Fruit fly (Drosophila melanogaster) whole organism, embryonic: Measurements from ENCODE around the gene RpL37A.

Experiments
- Abd-B ChIP-seq: fragments of 200-800 bp; sonication (Bioruptor generic); optimal IDR thresholded peaks from 2 replicates; lab custom pipeline; 2018; ENCODE audit warnings: missing biosample characterization, mild to moderate bottlenecking, missing genetic modification characterization, moderate library complexity
- Ada2b ChIP-seq: fragments of 200-800 bp; sonication (Bioruptor generic); IDR thresholded peaks from 2 replicates; pipeline ENCODE4 v1.3.6; 2022; ENCODE audit warnings: missing biosample characterization, missing genetic modification characterization
- BEAF-32 ChIP-seq: fragments of 200-800 bp; sonication (Bioruptor generic); optimal IDR thresholded peaks from 3 replicates; lab custom pipeline; 2017; ENCODE audit warnings: missing biosample characterization, missing genetic modification characterization, mild to moderate bottlenecking, moderate library complexity, missing genetic modification reagents
- Bdp1 ChIP-seq: fragments of 200-800 bp; sonication (Bioruptor generic); optimal IDR thresholded peaks from 3 replicates; lab custom pipeline; 2016; ENCODE audit warnings: missing biosample characterization, missing genetic modification characterization
- CG10321 ChIP-seq: fragments of 200-800 bp; sonication (Bioruptor generic); IDR thresholded peaks from 2 replicates; pipeline ENCODE4 v1.3.6; 2022; ENCODE audit warnings: missing biosample characterization, missing genetic modification characterization
- CG10462 ChIP-seq: fragments of 200-800 bp; sonication (Bioruptor generic); optimal IDR thresholded peaks from 2 replicates; lab custom pipeline; 2016; ENCODE audit warnings: missing biosample characterization, missing genetic modification characterization
- CG11456 ChIP-seq: fragments of 200-800 bp; sonication (Bioruptor generic); IDR thresholded peaks from 3 replicates; pipeline ENCODE4 v1.3.6; 2022; ENCODE audit warnings: missing biosample characterization, missing genetic modification characterization
- CG11696 ChIP-seq: fragments of 200-800 bp; sonication (Bioruptor generic); IDR thresholded peaks from 2 replicates; pipeline ENCODE4 v1.3.6; 2022; ENCODE audit warnings: missing biosample characterization, missing genetic modification characterization
- CG12155 ChIP-seq: fragments of 200-800 bp; sonication (Bioruptor generic); optimal IDR thresholded peaks from 3 replicates; lab custom pipeline; 2016; ENCODE audit warnings: missing biosample characterization, missing genetic modification characterization
- CG12769 ChIP-seq: fragments of 200-800 bp; sonication (Bioruptor generic); optimal IDR thresholded peaks from 2 replicates; lab custom pipeline; 2019; ENCODE audit warnings: missing biosample characterization, mild to moderate bottlenecking, missing genetic modification characterization, moderate library complexity
- CG13894 ChIP-seq: fragments of 200-800 bp; sonication (Bioruptor generic); optimal IDR thresholded peaks from 3 replicates; lab custom pipeline; 2018; ENCODE audit warnings: missing biosample characterization, mild to moderate bottlenecking, missing genetic modification characterization, moderate library complexity
- CG15269 ChIP-seq: fragments of 200-800 bp; sonication (Bioruptor generic); optimal IDR thresholded peaks from 2 replicates; lab custom pipeline; 2018; ENCODE audit warnings: missing biosample characterization, mild to moderate bottlenecking, missing genetic modification characterization, moderate library complexity
- CG15514 ChIP-seq: fragments of 200-800 bp; sonication (Bioruptor generic); optimal IDR thresholded peaks from 3 replicates; lab custom pipeline; 2017; ENCODE audit warnings: missing biosample characterization, missing genetic modification characterization, mild to moderate bottlenecking, moderate library complexity, missing genetic modification reagents
- CG17361 ChIP-seq: fragments of 200-800 bp; sonication (Bioruptor generic); IDR thresholded peaks from 3 replicates; pipeline ENCODE4 v1.3.6; 2022; ENCODE audit warnings: missing biosample characterization, missing genetic modification characterization
- CG2129 ChIP-seq: fragments of 200-800 bp; sonication (Bioruptor generic); IDR thresholded peaks from 2 replicates; pipeline ENCODE4 v1.3.6; 2022; ENCODE audit warnings: missing biosample characterization, missing genetic modification characterization; ENCODE audit not compliant: partially characterized antibody
- CG5953 ChIP-seq: fragments of 200-800 bp; sonication (Bioruptor generic); IDR thresholded peaks from 2 replicates; pipeline ENCODE4 v1.3.6; 2022; ENCODE audit warnings: missing biosample characterization, missing genetic modification characterization
- CG7271 ChIP-seq: fragments of 200-800 bp; sonication (Bioruptor generic); optimal IDR thresholded peaks from 2 replicates; lab custom pipeline; 2018; ENCODE audit warnings: missing biosample characterization, mild to moderate bottlenecking, missing genetic modification characterization, moderate library complexity
- CG7372 ChIP-seq: fragments of 200-800 bp; sonication (Bioruptor generic); IDR thresholded peaks from 2 replicates; pipeline ENCODE4 v1.3.6; 2022; ENCODE audit warnings: missing biosample characterization, missing genetic modification characterization
- CG8359 ChIP-seq: fragments of 200-800 bp; sonication (Bioruptor generic); optimal IDR thresholded peaks from 2 replicates; lab custom pipeline; 2017; ENCODE audit warnings: missing biosample characterization, mild to moderate bottlenecking, missing genetic modification characterization, borderline replicate concordance
- CG8944 ChIP-seq: fragments of 200-800 bp; sonication (Bioruptor generic); optimal IDR thresholded peaks from 3 replicates; lab custom pipeline; 2016; ENCODE audit warnings: missing biosample characterization, missing genetic modification characterization
- CG9727 ChIP-seq: fragments of 200-800 bp; sonication (Bioruptor generic); optimal IDR thresholded peaks from 3 replicates; lab custom pipeline; 2017; ENCODE audit warnings: missing biosample characterization, mild to moderate bottlenecking, missing genetic modification characterization
- D19B ChIP-seq: fragments of 200-800 bp; sonication (Bioruptor generic); optimal IDR thresholded peaks from 2 replicates; lab custom pipeline; 2017; ENCODE audit warnings: missing biosample characterization, mild to moderate bottlenecking, missing genetic modification characterization
- Deaf1 ChIP-seq: fragments of 200-800 bp; optimal IDR thresholded peaks from 3 replicates; lab custom pipeline; 2019; ENCODE audit warnings: missing biosample characterization, mild to moderate bottlenecking, missing genetic modification characterization, moderate library complexity
- Dip2 ChIP-seq: fragments of 200-800 bp; sonication (Bioruptor generic); IDR thresholded peaks from 2 replicates; pipeline ENCODE4 v1.3.6; 2022; ENCODE audit warnings: missing biosample characterization, missing genetic modification characterization
- GATAe ChIP-seq: fragments of 200-800 bp; sonication (Bioruptor generic); conservative IDR thresholded peaks from 2 replicates; pipeline ENCODE4 v1.3.6; 2022; ENCODE audit warnings: missing biosample characterization, missing genetic modification characterization
- H15 ChIP-seq: fragments of 200-800 bp; sonication (Bioruptor generic); IDR thresholded peaks from 3 replicates; pipeline ENCODE4 v1.3.6; 2022; ENCODE audit warnings: missing biosample characterization, missing genetic modification characterization
- Hand ChIP-seq: fragments of 200-800 bp; sonication (Bioruptor generic); optimal IDR thresholded peaks from 2 replicates; lab custom pipeline; 2017; ENCODE audit warnings: mild to moderate bottlenecking, missing biosample characterization, missing genetic modification reagents, missing genetic modification characterization
- Hmx ChIP-seq: fragments of 200-800 bp; sonication (Bioruptor generic); optimal IDR thresholded peaks from 2 replicates; lab custom pipeline; 2016; ENCODE audit warnings: missing biosample characterization, missing genetic modification characterization
- Hr78 ChIP-seq, 2 experiments: fragments of 200-800 bp in 1 of 2; fragments of >200 bp in 1 of 2; sonication (Bioruptor generic) in 1 of 2; optimal IDR thresholded peaks; 2 replicates each; lab custom pipeline; 2017 to 2019; ENCODE audit warnings: missing biosample characterization in 2 of 2, missing genetic modification characterization in 2 of 2, mild to moderate bottlenecking in 1 of 2, moderate library complexity in 1 of 2
- Lhr ChIP-seq: fragments of 200-800 bp; sonication (Bioruptor generic); optimal IDR thresholded peaks from 3 replicates; lab custom pipeline; 2017; ENCODE audit warnings: mild to moderate bottlenecking, missing biosample characterization, missing genetic modification reagents, missing genetic modification characterization
- Ravus ChIP-seq: fragments of 200-800 bp; sonication (Bioruptor generic); IDR thresholded peaks from 2 replicates; pipeline ENCODE4 v1.3.6; 2022; ENCODE audit warnings: missing biosample characterization, missing genetic modification characterization
- Rx ChIP-seq: fragments of 200-800 bp; sonication (Bioruptor generic); IDR thresholded peaks from 2 replicates; pipeline ENCODE4 v1.3.6; 2022; ENCODE audit warnings: missing biosample characterization, missing genetic modification characterization
- Sox100B ChIP-seq: fragments of 200-800 bp; sonication (Bioruptor generic); optimal IDR thresholded peaks from 3 replicates; lab custom pipeline; 2018; ENCODE audit warnings: missing biosample characterization, mild to moderate bottlenecking, missing genetic modification characterization
- ase ChIP-seq: fragments of 200-800 bp; sonication (Bioruptor generic); IDR thresholded peaks from 3 replicates; pipeline ENCODE4 v1.3.6; 2022; ENCODE audit warnings: missing biosample characterization, missing genetic modification characterization
- bowl ChIP-seq: fragments of 200-800 bp; sonication (Bioruptor generic); IDR thresholded peaks from 2 replicates; pipeline ENCODE4 v1.3.6; 2022; ENCODE audit warnings: missing biosample characterization, missing genetic modification characterization
- crc ChIP-seq: fragments of 200-800 bp; sonication (Bioruptor generic); optimal IDR thresholded peaks from 2 replicates; lab custom pipeline; 2016; ENCODE audit warnings: missing biosample characterization, missing genetic modification characterization
- dpn ChIP-seq, 2 experiments: fragments of 200-800 bp; sonication (Bioruptor generic); optimal IDR thresholded peaks; 3 replicates each; lab custom pipeline; 2016; ENCODE audit warnings: missing biosample characterization in 2 of 2, missing genetic modification characterization in 2 of 2
- esg ChIP-seq: fragments of 200-800 bp; sonication (Bioruptor generic); conservative IDR thresholded peaks from 2 replicates; pipeline ENCODE4 v1.3.6; 2022; ENCODE audit warnings: missing biosample characterization, missing genetic modification characterization
- gce ChIP-seq: fragments of 200-800 bp; sonication (Bioruptor generic); IDR thresholded peaks from 3 replicates; pipeline ENCODE4 v1.3.6; 2022; ENCODE audit warnings: missing biosample characterization, missing genetic modification characterization
- grau ChIP-seq: fragments of 200-800 bp; optimal IDR thresholded peaks from 3 replicates; lab custom pipeline; 2019; ENCODE audit warnings: missing biosample characterization, mild to moderate bottlenecking, missing genetic modification characterization, moderate library complexity
- ind ChIP-seq: fragments of 200-800 bp; sonication (Bioruptor generic); optimal IDR thresholded peaks from 3 replicates; lab custom pipeline; 2016; ENCODE audit warnings: missing biosample characterization, missing genetic modification characterization
- klu ChIP-seq: fragments of 200-800 bp; sonication (Bioruptor generic); IDR thresholded peaks from 2 replicates; pipeline ENCODE4 v1.3.6; 2022; ENCODE audit warnings: missing biosample characterization, missing genetic modification characterization
- kni ChIP-seq: fragments of 200-800 bp; sonication (Bioruptor generic); optimal IDR thresholded peaks from 3 replicates; lab custom pipeline; 2017; ENCODE audit warnings: mild to moderate bottlenecking, missing biosample characterization, missing genetic modification reagents, missing genetic modification characterization
- lov ChIP-seq, 2 experiments: fragments of 200-800 bp in 1 of 2; fragments of >200 bp in 1 of 2; sonication (Bioruptor generic) in 1 of 2; IDR thresholded peaks in 1 of 2; optimal IDR thresholded peaks in 1 of 2; 2 replicates in 1 of 2; 3 replicates in 1 of 2; pipeline versions ENCODE4 v1.3.6 to Lab custom; 2017 to 2022; ENCODE audit warnings: missing biosample characterization in 1 of 2, missing genetic modification characterization in 1 of 2
- mam ChIP-seq: fragments of 200-800 bp; sonication (Bioruptor generic); optimal IDR thresholded peaks from 3 replicates; lab custom pipeline; 2016; ENCODE audit warnings: missing biosample characterization, missing genetic modification characterization
- nmo ChIP-seq: fragments of 200-800 bp; sonication (Bioruptor generic); optimal IDR thresholded peaks from 2 replicates; lab custom pipeline; 2018; ENCODE audit warnings: missing biosample characterization, mild to moderate bottlenecking, missing genetic modification characterization, moderate library complexity
- pb ChIP-seq: fragments of 200-800 bp; sonication (Bioruptor generic); optimal IDR thresholded peaks from 3 replicates; lab custom pipeline; 2016; ENCODE audit warnings: missing biosample characterization, missing genetic modification characterization
- tgo ChIP-seq: fragments of 200-800 bp; sonication (Bioruptor generic); IDR thresholded peaks from 3 replicates; pipeline ENCODE4 v1.3.6; 2022; ENCODE audit warnings: missing biosample characterization, missing genetic modification characterization
- yki ChIP-seq: fragments of >200 bp; optimal IDR thresholded peaks from 3 replicates; lab custom pipeline; 2018

The RpL37A gene

dm6 chr2L:5107626-5108272 lies 37.0 kb downstream of the RpL37A start (continued):
- TF ChIP-seq tgo: peak; percentile 95
- TF ChIP-seq GATAe (GFP tag; lab: Robert Waterston, UW): peak; percentile 92
- TF ChIP-seq gce (GFP tag; lab: Robert Waterston, UW): peak; percentile 87
- peak; percentile 91 for TF ChIP-seq Hand (GFP tag; lab: Kevin White, UChicago)
- TF ChIP-seq Hmx (GFP tag; lab: Kevin White, UChicago): peak; percentile 97
- peak; percentile 85 for TF ChIP-seq CG11696 (GFP tag; lab: Robert Waterston, UW)
- peak; percentile 97 for TF ChIP-seq CG11456 (GFP tag; lab: Robert Waterston, UW)
- TF ChIP-seq esg (GFP tag; lab: Robert Waterston, UW): peak; percentile 94
- peak; percentile 98 for TF ChIP-seq CG8944 (GFP tag; lab: Kevin White, UChicago)
- peak; percentile 96 for TF ChIP-seq CG15269 (tag; lab: Kevin White, UChicago)
- peak; percentile 83 for TF ChIP-seq CG17361 (GFP tag; lab: Robert Waterston, UW)
- TF ChIP-seq CG13894 (tag; lab: Kevin White, UChicago): peak; percentile 94
- peak; percentile 95 for TF ChIP-seq D19B (GFP tag; lab: Kevin White, UChicago)
- 0 out of 2 replicates have a peak, but pooled peaks have one; percentile 7 for TF ChIP-seq Dip2 (GFP tag; lab: Robert Waterston, UW)
- TF ChIP-seq ind (GFP tag; lab: Kevin White, UChicago): peak; percentile 97
- TF ChIP-seq klu (GFP tag; lab: Robert Waterston, UW): peak; percentile 94
- TF ChIP-seq CG10321 (GFP tag; lab: Robert Waterston, UW): peak; percentile 72
- TF ChIP-seq pb: peak; percentile 93
- peak; percentile 83 for TF ChIP-seq H15 (GFP tag; lab: Robert Waterston, UW)
- TF ChIP-seq Abd-B (GFP tag; lab: Kevin White, UChicago): peak; percentile 97
- TF ChIP-seq Lhr (GFP tag; lab: Kevin White, UChicago): peak; percentile 71
- TF ChIP-seq CG7372: peak; percentile 95
- peak; percentile 97 for TF ChIP-seq crc (GFP tag; lab: Kevin White, UChicago)
- peak; percentile 95 for TF ChIP-seq nmo (GFP tag; lab: Kevin White, UChicago)
- TF ChIP-seq grau (tag; lab: Kevin White, UChicago): peak; percentile 95
- peak; percentile 86 for TF ChIP-seq Ravus (GFP tag; lab: Robert Waterston, UW)
- peak; percentile 94 for TF ChIP-seq Rx
- TF ChIP-seq CG9727 (GFP tag; lab: Kevin White, UChicago): peak; percentile 93
- peak; percentile 93 for TF ChIP-seq Bdp1 (GFP tag; lab: Kevin White, UChicago)
- TF ChIP-seq CG2129 (GFP tag; lab: Robert Waterston, UW): no peak
- peak; percentile 91 for TF ChIP-seq CG10462 (GFP tag; lab: Kevin White, UChicago)
- peak; percentile 13 for TF ChIP-seq kni (GFP tag; lab: Kevin White, UChicago)
- TF ChIP-seq Deaf1 (tag; lab: Kevin White, UChicago): peak; percentile 78
- peak; percentile 91 for TF ChIP-seq CG15514 (GFP tag; lab: Kevin White, UChicago)
- TF ChIP-seq CG7271 (tag; lab: Kevin White, UChicago): no peak
- no peak for TF ChIP-seq yki (lab: Kevin White, UChicago)
- TF ChIP-seq CG12155 (GFP tag; lab: Kevin White, UChicago): peak; percentile 96
- TF ChIP-seq CG5953: peak; percentile 94
- TF ChIP-seq Hr78 (GFP tag; optimal IDR thresholded peaks at IDR 0.05; lab: Kevin White, UChicago): peak in 1 of 2 experiments; percentile 97
- TF ChIP-seq Ada2b: peak; percentile 92
- peak; percentile 99 for TF ChIP-seq mam
- TF ChIP-seq CG8359 (GFP tag; lab: Kevin White, UChicago): peak; percentile 74
- no peak for TF ChIP-seq lov (optimal IDR thresholded peaks at IDR 0.05; lab: Kevin White, UChicago)
- no peak for TF ChIP-seq lov (GFP tag; IDR thresholded peaks at IDR 0.05; lab: Robert Waterston, UW)
- peak; percentile 82 for TF ChIP-seq bowl (GFP tag; lab: Robert Waterston, UW)
- TF ChIP-seq Sox100B (GFP tag; lab: Kevin White, UChicago): peak; percentile 93
- peak; percentile 79 for TF ChIP-seq CG12769
- peak; percentile 11 for TF ChIP-seq BEAF-32 (GFP tag; lab: Kevin White, UChicago)
- peak; percentile 92 for TF ChIP-seq ase (GFP tag; lab: Robert Waterston, UW)
- TF ChIP-seq dpn (GFP tag; optimal IDR thresholded peaks at IDR 0.05; lab: Kevin White, UChicago): peak; percentile 98 to 99
